Fruit fly (Drosophila melanogaster) whole organism, wandering third instar larva: ENCODE measurements around the gene CG16749.

Source experiments
- Abd-B ChIP-seq: fragments of >200 bp; optimal IDR thresholded peaks from 2 replicates; lab custom pipeline; 2017; ENCODE audit warnings: missing biosample characterization, missing genetic modification characterization
- CG32264 ChIP-seq: fragments of 200-800 bp; sonication (Bioruptor generic); optimal IDR thresholded peaks from 2 replicates; lab custom pipeline; 2016; ENCODE audit warnings: missing biosample characterization, missing genetic modification characterization
- CG9705 ChIP-seq: fragments of 200-800 bp; sonication (Bioruptor generic); optimal IDR thresholded peaks from 2 replicates; lab custom pipeline; 2018; ENCODE audit warnings: missing biosample characterization, mild to moderate bottlenecking, missing genetic modification characterization
- CrebA ChIP-seq: fragments of 200-800 bp; sonication (Bioruptor generic); optimal IDR thresholded peaks from 2 replicates; lab custom pipeline; 2016; ENCODE audit warnings: missing biosample characterization, mild to moderate bottlenecking, missing genetic modification characterization, borderline replicate concordance
- Dfd ChIP-seq: fragments of >200 bp; optimal IDR thresholded peaks from 2 replicates; lab custom pipeline; 2017; ENCODE audit warnings: missing biosample characterization, missing genetic modification characterization
- Dif ChIP-seq: fragments of 200-275, 200-300 bp; sonication (Bioruptor generic); optimal IDR thresholded peaks from 2 replicates; lab custom pipeline; 2018; ENCODE audit warnings: missing biosample characterization, missing genetic modification characterization; ENCODE audit not compliant: partially characterized antibody
- GATAd ChIP-seq: sonication (Bioruptor generic); optimal IDR thresholded peaks from 2 replicates; lab custom pipeline; 2016; ENCODE audit warnings: missing biosample characterization, missing genetic modification characterization
- HLH106 ChIP-seq: fragments of 200-800 bp; optimal IDR thresholded peaks from 3 replicates; lab custom pipeline; 2019; ENCODE audit warnings: missing biosample characterization, mild to moderate bottlenecking, missing genetic modification characterization, moderate library complexity
- Hnf4 ChIP-seq: fragments of 200-800 bp; sonication (Bioruptor generic); optimal IDR thresholded peaks from 2 replicates; lab custom pipeline; 2016; ENCODE audit warnings: missing biosample characterization, mild to moderate bottlenecking, missing genetic modification characterization
- Hr78 ChIP-seq: fragments of >200 bp; optimal IDR thresholded peaks from 2 replicates; lab custom pipeline; 2017; ENCODE audit warnings: missing biosample characterization, missing genetic modification characterization
- Hr83 ChIP-seq: fragments of 200-300 bp; sonication (Bioruptor generic); optimal IDR thresholded peaks from 2 replicates; lab custom pipeline; 2016; ENCODE audit warnings: missing biosample characterization, mild to moderate bottlenecking, missing genetic modification characterization, moderate library complexity; ENCODE audit not compliant: poor library complexity, severe bottlenecking
- Jra ChIP-seq: sonication (Bioruptor generic); optimal IDR thresholded peaks from 2 replicates; lab custom pipeline; 2016; ENCODE audit warnings: missing biosample characterization, missing genetic modification characterization
- Mio ChIP-seq: sonication (Bioruptor generic); optimal IDR thresholded peaks from 2 replicates; lab custom pipeline; 2016; ENCODE audit warnings: missing biosample characterization, missing genetic modification characterization
- Myc ChIP-seq: fragments of >200 bp; optimal IDR thresholded peaks from 2 replicates; lab custom pipeline; 2017
- N ChIP-seq: fragments of >200 bp; optimal IDR thresholded peaks from 2 replicates; lab custom pipeline; 2018; ENCODE audit warnings: missing biosample characterization, missing external identifiers, missing genetic modification characterization
- OdsH ChIP-seq: fragments of 200-800 bp; sonication (Bioruptor generic); optimal IDR thresholded peaks from 2 replicates; lab custom pipeline; 2016; ENCODE audit warnings: missing biosample characterization, mild to moderate bottlenecking, missing genetic modification characterization
- Rel ChIP-seq, 2 experiments: fragments of 200-800 bp; sonication (Bioruptor generic) in 1 of 2; optimal IDR thresholded peaks; 2 replicates in 1 of 2; 3 replicates in 1 of 2; lab custom pipeline; 2016 to 2019; ENCODE audit warnings: mild to moderate bottlenecking in 2 of 2, missing biosample characterization in 2 of 2, missing genetic modification characterization in 2 of 2, moderate library complexity in 1 of 2
- Sp1 ChIP-seq: fragments of 200-800 bp; sonication (Bioruptor generic); optimal IDR thresholded peaks from 3 replicates; lab custom pipeline; 2019; ENCODE audit warnings: missing biosample characterization, mild to moderate bottlenecking, missing genetic modification characterization, moderate library complexity
- Vsx2 ChIP-seq: fragments of 200-300, 225-300 bp; sonication (Bioruptor generic); optimal IDR thresholded peaks from 2 replicates; lab custom pipeline; 2018; ENCODE audit warnings: missing biosample characterization, missing genetic modification characterization; ENCODE audit not compliant: partially characterized antibody
- br ChIP-seq: fragments of 200-800 bp; sonication (Bioruptor generic); optimal IDR thresholded peaks from 2 replicates; lab custom pipeline; 2016; ENCODE audit warnings: missing biosample characterization, missing genetic modification characterization
- brk ChIP-seq: fragments of 200-800 bp; sonication (Bioruptor generic); optimal IDR thresholded peaks from 2 replicates; lab custom pipeline; 2016; ENCODE audit warnings: missing biosample characterization, mild to moderate bottlenecking, missing genetic modification characterization
- dl ChIP-seq, 2 experiments: fragments of 175-275, 200-275 bp in 1 of 2; fragments of 200-275 bp in 1 of 2; sonication (Bioruptor generic); optimal IDR thresholded peaks; lab custom pipeline; 2018; ENCODE audit warnings: mild to moderate bottlenecking in 2 of 2, missing biosample characterization in 2 of 2, missing genetic modification characterization in 2 of 2, moderate library complexity in 2 of 2; ENCODE audit not compliant: partially characterized antibody in 2 of 2, insufficient read depth in 1 of 2
- dmrt93B ChIP-seq: fragments of 200-800 bp; sonication (Bioruptor generic); optimal IDR thresholded peaks from 2 replicates; lab custom pipeline; 2018; ENCODE audit warnings: missing biosample characterization, mild to moderate bottlenecking, missing genetic modification characterization
- dsf ChIP-seq: sonication (Bioruptor generic); optimal IDR thresholded peaks from 2 replicates; lab custom pipeline; 2016; ENCODE audit warnings: missing biosample characterization, missing genetic modification characterization, borderline replicate concordance
- ey ChIP-seq: fragments of 200-800 bp; sonication (Bioruptor generic); optimal IDR thresholded peaks from 2 replicates; lab custom pipeline; 2016; ENCODE audit warnings: missing biosample characterization, missing genetic modification characterization
- foxo ChIP-seq, 2 experiments: fragments of 200-800 bp; sonication (Bioruptor generic); optimal IDR thresholded peaks; 2 replicates in 1 of 2; 3 replicates in 1 of 2; lab custom pipeline; 2016 to 2017; ENCODE audit warnings: missing biosample characterization in 2 of 2, missing genetic modification characterization in 2 of 2
- fru ChIP-seq: fragments of 200-800 bp; sonication (Bioruptor generic); optimal IDR thresholded peaks from 3 replicates; lab custom pipeline; 2016; ENCODE audit warnings: missing biosample characterization, mild to moderate bottlenecking, missing genetic modification characterization
- h ChIP-seq: fragments of 200-800 bp; sonication (Bioruptor generic); optimal IDR thresholded peaks from 3 replicates; lab custom pipeline; 2016; ENCODE audit warnings: missing biosample characterization, mild to moderate bottlenecking, missing genetic modification characterization
- jim ChIP-seq: fragments of 175-275, 200-325 bp; sonication (Bioruptor generic); optimal IDR thresholded peaks from 2 replicates; lab custom pipeline; 2016; ENCODE audit warnings: missing biosample characterization, mild to moderate bottlenecking, missing genetic modification characterization
- lola ChIP-seq: fragments of >200 bp; optimal IDR thresholded peaks from 2 replicates; lab custom pipeline; 2017; ENCODE audit warnings: missing biosample characterization, missing genetic modification characterization
- pan ChIP-seq: fragments of >200 bp; optimal IDR thresholded peaks from 2 replicates; lab custom pipeline; 2017
- psq ChIP-seq: fragments of 200-800 bp; sonication (Bioruptor generic); optimal IDR thresholded peaks from 3 replicates; lab custom pipeline; 2017; ENCODE audit warnings: missing biosample characterization, mild to moderate bottlenecking, missing genetic modification characterization, moderate library complexity
- rgr ChIP-seq: fragments of 200-800 bp; sonication (Bioruptor generic); optimal IDR thresholded peaks from 3 replicates; lab custom pipeline; 2016; ENCODE audit warnings: missing biosample characterization, mild to moderate bottlenecking, missing genetic modification characterization
- sage ChIP-seq: fragments of 200-800 bp; sonication (Bioruptor generic); optimal IDR thresholded peaks from 2 replicates; lab custom pipeline; 2016; ENCODE audit warnings: missing biosample characterization, mild to moderate bottlenecking, missing genetic modification characterization
- sv ChIP-seq: fragments of 200-800 bp; sonication (Bioruptor generic); optimal IDR thresholded peaks from 3 replicates; lab custom pipeline; 2016; ENCODE audit warnings: missing biosample characterization, missing genetic modification characterization
- tai ChIP-seq: sonication (Bioruptor generic); optimal IDR thresholded peaks from 2 replicates; lab custom pipeline; 2016; ENCODE audit warnings: missing biosample characterization, missing genetic modification characterization
- usp ChIP-seq: fragments of >200 bp; optimal IDR thresholded peaks from 2 replicates; lab custom pipeline; 2017; ENCODE audit warnings: missing biosample characterization, missing genetic modification characterization
- woc ChIP-seq: sonication (Bioruptor generic); optimal IDR thresholded peaks from 2 replicates; lab custom pipeline; 2016; ENCODE audit warnings: missing biosample characterization, mild to moderate bottlenecking, missing genetic modification characterization

Gene CG16749

DNA sequence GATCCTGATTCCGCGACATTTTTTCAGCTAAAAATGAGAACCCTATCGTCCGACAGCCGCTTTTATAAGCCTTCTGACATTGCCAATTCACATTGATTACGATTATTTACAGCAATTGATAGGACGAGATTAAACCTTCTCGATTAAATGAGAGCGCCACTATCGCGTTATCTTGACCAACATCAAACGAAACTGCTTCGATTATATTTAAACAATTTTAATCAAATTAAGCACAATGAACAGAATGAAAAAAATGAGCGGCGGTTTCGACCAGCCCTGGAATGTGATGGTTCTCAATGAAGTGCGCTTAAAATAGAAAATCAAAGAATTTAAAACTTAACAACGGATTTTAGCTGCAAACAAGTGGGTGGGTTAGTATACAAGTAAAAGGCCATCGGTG lies at the start of gene CG16749:
Gene CG16749, minus strand, starts transcription at position 25 of the 400 bp plus-strand sequence.
- no peak for TF ChIP-seq Mio
- no peak for TF ChIP-seq lola (GFP tag; lab: Kevin White, UChicago)
- no peak for TF ChIP-seq sage (GFP tag; lab: Kevin White, UChicago)
- no peak for TF ChIP-seq brk (GFP tag; lab: Kevin White, UChicago)
- TF ChIP-seq psq (GFP tag; lab: Kevin White, UChicago) = no peak
- TF ChIP-seq HLH106 (tag; lab: Kevin White, UChicago) = no peak
- TF ChIP-seq Jra (GFP tag; lab: Kevin White, UChicago) = no peak
- TF ChIP-seq rgr = no peak
- TF ChIP-seq usp (GFP tag; lab: Kevin White, UChicago) = no peak
- no peak for TF ChIP-seq GATAd (GFP tag; lab: Kevin White, UChicago)

DNA sequence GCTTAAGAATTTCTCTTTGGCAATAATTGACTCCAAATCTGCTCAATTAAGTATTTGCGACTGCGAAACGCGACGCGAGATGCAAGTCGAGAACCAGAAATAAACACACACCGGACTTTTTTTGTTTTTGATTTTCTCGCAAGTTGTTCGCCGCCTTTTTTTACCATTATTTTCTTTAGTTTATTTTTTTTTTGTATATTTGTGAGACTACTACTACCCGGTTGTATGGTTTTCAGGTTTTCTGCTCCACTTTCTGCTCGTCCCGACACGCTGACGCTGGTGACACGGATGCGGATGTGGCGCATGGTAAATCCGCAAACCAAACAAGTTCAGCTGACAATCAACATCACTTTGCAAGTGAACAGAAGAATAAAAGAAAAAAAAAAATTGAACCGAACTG lies 49.3 kb upstream of the CG16749 start:
- TF ChIP-seq fru (GFP tag; lab: Kevin White, UChicago) = no peak
- no peak for TF ChIP-seq Hr78 (GFP tag; lab: Kevin White, UChicago)
- no peak for TF ChIP-seq Mio
- no peak for TF ChIP-seq CG32264

DNA sequence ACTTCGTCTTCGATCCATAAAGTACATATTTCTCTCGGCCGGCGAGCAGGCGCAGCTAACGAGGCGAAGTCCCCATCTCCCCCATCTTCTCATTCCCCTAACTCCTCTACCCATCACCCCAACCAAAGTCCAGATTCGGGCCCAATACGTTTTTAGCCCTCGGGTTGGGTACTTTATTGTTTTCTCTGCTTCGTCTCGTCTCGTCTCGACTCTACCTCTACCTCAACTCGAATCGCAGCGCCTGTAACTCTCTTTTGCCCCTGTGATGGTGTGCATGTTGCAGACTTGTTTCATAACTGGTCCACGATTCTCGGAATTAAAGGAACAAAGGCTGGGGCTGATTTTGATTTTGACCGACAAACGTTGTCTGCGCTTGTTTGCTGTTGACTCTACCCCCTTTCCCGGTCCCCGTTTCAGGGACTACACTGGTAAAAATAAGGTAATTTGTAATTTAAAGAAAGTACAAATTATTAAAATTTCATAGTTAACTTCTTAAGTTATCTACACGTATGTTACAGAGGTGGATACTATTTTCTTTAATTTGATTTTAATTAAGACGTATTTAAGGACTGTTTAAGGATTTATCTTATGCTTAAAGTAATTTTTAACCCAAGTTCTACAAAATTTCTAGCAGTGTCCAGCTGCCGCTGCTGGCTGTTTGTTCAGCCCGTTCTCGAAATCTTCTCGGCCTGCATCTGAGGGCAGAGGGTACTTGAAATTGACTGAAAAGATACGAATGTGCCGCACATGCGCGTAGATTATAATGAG lies 47.1 kb upstream of the CG16749 start:
- TF ChIP-seq Myc = no peak
- TF ChIP-seq rgr = peak; percentile 88
- TF ChIP-seq br (GFP tag; lab: Kevin White, UChicago) = peak; percentile 88
- TF ChIP-seq lola (GFP tag; lab: Kevin White, UChicago) = no peak
- TF ChIP-seq pan (lab: Kevin White, UChicago) = no peak
- peak; percentile 71 for TF ChIP-seq Vsx2 (GFP tag; lab: Kevin White, UChicago)
- TF ChIP-seq dsf (GFP tag; lab: Kevin White, UChicago) = peak; percentile 61
- peak; percentile 93 for TF ChIP-seq OdsH (GFP tag; lab: Kevin White, UChicago)
- peak; percentile 86 for TF ChIP-seq sage (GFP tag; lab: Kevin White, UChicago)
- TF ChIP-seq Abd-B (GFP tag; lab: Kevin White, UChicago) = no peak
- peak; percentile 64 for TF ChIP-seq CrebA (GFP tag; lab: Kevin White, UChicago)
- TF ChIP-seq psq (GFP tag; lab: Kevin White, UChicago) = peak; percentile 93
- TF ChIP-seq Sp1 (GFP tag; lab: Kevin White, UChicago) = peak; percentile 96
- TF ChIP-seq Hnf4 (GFP tag; lab: Kevin White, UChicago) = peak; percentile 94
- TF ChIP-seq GATAd (GFP tag; lab: Kevin White, UChicago) = peak; percentile 11
- peak; percentile 6 for TF ChIP-seq Dif (GFP tag; lab: Kevin White, UChicago)
- peak; percentile 82 for TF ChIP-seq Hr83 (GFP tag; lab: Kevin White, UChicago)
- no peak for TF ChIP-seq Mio
- no peak for TF ChIP-seq usp (GFP tag; lab: Kevin White, UChicago)
- peak; percentile 95 for TF ChIP-seq h (GFP tag; lab: Kevin White, UChicago)
- peak; percentile 95 for TF ChIP-seq HLH106 (tag; lab: Kevin White, UChicago)
- peak; percentile 88 for TF ChIP-seq ey (GFP tag; lab: Kevin White, UChicago)
- TF ChIP-seq woc (GFP tag; lab: Kevin White, UChicago) = peak; percentile 98
- peak; percentile 73 for TF ChIP-seq CG32264
- TF ChIP-seq jim (GFP tag; lab: Kevin White, UChicago) = no peak
- peak in 1 of 2 experiments; percentile 93 for TF ChIP-seq foxo (GFP tag; optimal IDR thresholded peaks at IDR 0.05; lab: Kevin White, UChicago)
- peak; percentile 81 for TF ChIP-seq brk (GFP tag; lab: Kevin White, UChicago)
- TF ChIP-seq Rel (GFP tag; optimal IDR thresholded peaks at IDR 0.05; lab: Kevin White, UChicago) = peak; percentile 73
- TF ChIP-seq Rel (tag; optimal IDR thresholded peaks at IDR 0.05; lab: Kevin White, UChicago) = peak; percentile 68
- TF ChIP-seq dl (GFP tag; optimal IDR thresholded peaks at IDR 0.05; lab: Kevin White, UChicago; ENCODE audit: insufficient read depth in 1 of 2, partially characterized antibody in 2 of 2) = no peak
- TF ChIP-seq sv (GFP tag; lab: Kevin White, UChicago) = no peak
- TF ChIP-seq Hr78 (GFP tag; lab: Kevin White, UChicago) = no peak
- TF ChIP-seq N = no peak
- TF ChIP-seq CG9705 (GFP tag; lab: Kevin White, UChicago) = peak; percentile 76
- TF ChIP-seq dmrt93B (GFP tag; lab: Kevin White, UChicago) = peak; percentile 79
- TF ChIP-seq Dfd (GFP tag; lab: Kevin White, UChicago) = no peak
- peak; percentile 96 for TF ChIP-seq fru (GFP tag; lab: Kevin White, UChicago)
- TF ChIP-seq tai = peak; percentile 71
- TF ChIP-seq Jra (GFP tag; lab: Kevin White, UChicago) = peak; percentile 51
